Worm (Caenorhabditis elegans) whole organism, L4 larva: Measurements from ENCODE around the gene piga-1.

ENCODE experiments used
- D1046.2 ChIP-seq: fragments of 200-800 bp; sonication (Bioruptor generic); IDR thresholded peaks from 2 replicates; pipeline ENCODE4 v1.3.6; 2022; ENCODE audit warnings: missing genetic modification characterization, missing compliant biosample characterization
- F10B5.3 ChIP-seq: sonication (generic microtip); optimal IDR thresholded peaks from 2 replicates; lab custom pipeline; 2016; ENCODE audit warnings: mild to moderate bottlenecking, missing genetic modification characterization, missing compliant biosample characterization
- F26F4.8 ChIP-seq: fragments of 200-800 bp; sonication (Bioruptor generic); conservative IDR thresholded peaks from 2 replicates; pipeline ENCODE4 v1.3.6; 2022; ENCODE audit warnings: missing genetic modification characterization, missing compliant biosample characterization
- F37D6.2 ChIP-seq: sonication (generic microtip); optimal IDR thresholded peaks from 2 replicates; lab custom pipeline; 2016; ENCODE audit warnings: mild to moderate bottlenecking, missing genetic modification characterization, missing compliant biosample characterization
- F44E2.7 ChIP-seq: fragments of 200-800 bp; sonication (Bioruptor generic); IDR thresholded peaks from 2 replicates; pipeline ENCODE4 v2.1.2; 2022; ENCODE audit warnings: missing genetic modification characterization, missing compliant biosample characterization
- Y5F2A.4 ChIP-seq: fragments of 200-800 bp; sonication (Bioruptor generic); optimal IDR thresholded peaks from 2 replicates; lab custom pipeline; 2018; ENCODE audit warnings: mild to moderate bottlenecking, missing genetic modification characterization, missing compliant biosample characterization
- ZK546.5 ChIP-seq, 2 experiments: sonication (generic microtip); optimal IDR thresholded peaks; 2 replicates each; lab custom pipeline; 2017; ENCODE audit warnings: missing biosample characterization in 2 of 2, missing genetic modification characterization in 2 of 2
- aha-1 ChIP-seq: fragments of 150-350 bp; peaks from one replicate; lab custom pipeline; 2014; ENCODE audit warnings: missing biosample characterization, missing genetic modification characterization
- aly-2 ChIP-seq: sonication (generic microtip); optimal IDR thresholded peaks from 2 replicates; lab custom pipeline; 2018; ENCODE audit warnings: missing biosample characterization, missing genetic modification characterization
- ama-1 ChIP-seq: fragments of 150-350 bp; optimal IDR thresholded peaks from 2 replicates; lab custom pipeline; 2014; ENCODE audit warnings: inconsistent platforms, mixed read lengths
- ceh-20 ChIP-seq: fragments of 200-800 bp; sonication (Bioruptor generic); IDR thresholded peaks from 2 replicates; pipeline ENCODE4 v1.3.6; 2022; ENCODE audit warnings: missing genetic modification reagents, missing genetic modification characterization, missing compliant biosample characterization
- ceh-44 ChIP-seq: fragments of 200-800 bp; sonication (Bioruptor generic); IDR thresholded peaks from 2 replicates; pipeline ENCODE4 v1.3.6; 2022; ENCODE audit warnings: missing genetic modification reagents, missing genetic modification characterization, missing compliant biosample characterization
- daf-16 ChIP-seq, 3 experiments: sonication (generic microtip); optimal IDR thresholded peaks; 2 replicates each; lab custom pipeline; 2016 to 2017; ENCODE audit warnings: missing genetic modification characterization in 3 of 3, missing genetic modification reagents in 3 of 3, mild to moderate bottlenecking in 2 of 3, missing compliant biosample characterization in 2 of 3, missing biosample characterization in 1 of 3, moderate library complexity in 1 of 3
- daf-8 ChIP-seq: fragments of 200-800 bp; sonication (Bioruptor generic); IDR thresholded peaks from 2 replicates; pipeline ENCODE4 v1.3.6; 2022; ENCODE audit warnings: missing genetic modification characterization, missing compliant biosample characterization
- dmd-8 ChIP-seq: fragments of 200-800 bp; sonication (Bioruptor generic); IDR thresholded peaks from 2 replicates; pipeline ENCODE4 v1.3.6; 2022; ENCODE audit warnings: missing genetic modification characterization, missing compliant biosample characterization
- dve-1 ChIP-seq: sonication (generic microtip); optimal IDR thresholded peaks from 2 replicates; lab custom pipeline; 2017; ENCODE audit warnings: antibody characterized with exemption, mild to moderate bottlenecking, missing genetic modification characterization, missing compliant biosample characterization; ENCODE audit not compliant: insufficient read depth
- egl-43 ChIP-seq: fragments of 200-800 bp; sonication (Bioruptor generic); IDR thresholded peaks from 2 replicates; pipeline ENCODE4 v1.3.6; 2022; ENCODE audit warnings: missing genetic modification reagents, missing genetic modification characterization, missing compliant biosample characterization
- gei-8 ChIP-seq: fragments of 200-800 bp; sonication (Bioruptor generic); optimal IDR thresholded peaks from 2 replicates; lab custom pipeline; 2018; ENCODE audit warnings: mild to moderate bottlenecking, missing genetic modification characterization, missing compliant biosample characterization
- hlh-30 ChIP-seq: sonication (generic microtip); optimal IDR thresholded peaks from 2 replicates; lab custom pipeline; 2017; ENCODE audit warnings: antibody characterized with exemption, mild to moderate bottlenecking, missing genetic modification characterization, missing compliant biosample characterization; ENCODE audit not compliant: insufficient read depth
- hmg-1.1 ChIP-seq: fragments of 200-800 bp; sonication (Bioruptor generic); IDR thresholded peaks from 2 replicates; pipeline ENCODE4 v1.3.6; 2022; ENCODE audit warnings: missing genetic modification reagents, missing genetic modification characterization, missing compliant biosample characterization
- lin-13 ChIP-seq: fragments of 150-350 bp; optimal IDR thresholded peaks from 2 replicates; lab custom pipeline; 2014; ENCODE audit warnings: missing biosample characterization, missing genetic modification reagents, missing genetic modification characterization
- lin-29 ChIP-seq: fragments of 200-800 bp; sonication (Bioruptor generic); IDR thresholded peaks from 2 replicates; pipeline ENCODE4 v1.3.6; 2022; ENCODE audit warnings: missing genetic modification reagents, missing genetic modification characterization, missing compliant biosample characterization
- madf-5 ChIP-seq, 2 experiments: fragments of 200-800 bp; sonication (Bioruptor generic); IDR thresholded peaks; 2 replicates each; pipeline ENCODE4 v1.3.6; 2022; ENCODE audit warnings: missing compliant biosample characterization in 2 of 2, missing genetic modification characterization in 2 of 2
- mdl-1 ChIP-seq, 2 experiments: fragments of 150-350 bp in 1 of 2; sonication (generic microtip) in 1 of 2; optimal IDR thresholded peaks; 2 replicates each; lab custom pipeline; 2014 to 2017; ENCODE audit warnings: missing biosample characterization in 2 of 2, missing genetic modification characterization in 2 of 2
- mep-1 ChIP-seq: fragments of 150-350 bp; sonication (generic microtip); optimal IDR thresholded peaks from 3 replicates; lab custom pipeline; 2014; ENCODE audit warnings: missing biosample characterization, missing genetic modification characterization
- mes-2 ChIP-seq: sonication (generic microtip); optimal IDR thresholded peaks from 2 replicates; lab custom pipeline; 2016; ENCODE audit warnings: missing genotype, mild to moderate bottlenecking, missing genetic modification characterization, missing compliant biosample characterization; ENCODE audit not compliant: poor library complexity, severe bottlenecking
- mxl-2 ChIP-seq: fragments of 200-800 bp; sonication (Bioruptor generic); conservative IDR thresholded peaks from 2 replicates; pipeline ENCODE4 v1.3.6; 2022; ENCODE audit warnings: missing genetic modification reagents, missing genetic modification characterization, missing compliant biosample characterization
- nhr-10 ChIP-seq: fragments of 150-350 bp; optimal IDR thresholded peaks from 2 replicates; lab custom pipeline; 2014; ENCODE audit warnings: missing biosample characterization, missing genetic modification characterization
- nhr-102 ChIP-seq: sonication (generic microtip); optimal IDR thresholded peaks from 2 replicates; lab custom pipeline; 2016; ENCODE audit warnings: mild to moderate bottlenecking, missing genetic modification characterization, moderate library complexity, missing compliant biosample characterization
- nhr-28 ChIP-seq: fragments of 150-350 bp; optimal IDR thresholded peaks from 2 replicates; lab custom pipeline; 2014; ENCODE audit warnings: missing biosample characterization, missing genetic modification characterization
- nhr-41 ChIP-seq: fragments of 200-800 bp; sonication (Bioruptor generic); IDR thresholded peaks from 2 replicates; pipeline ENCODE4 v1.3.6; 2022; ENCODE audit warnings: missing genetic modification reagents, missing genetic modification characterization, missing compliant biosample characterization
- nhr-48 ChIP-seq: sonication (generic microtip); optimal IDR thresholded peaks from 2 replicates; lab custom pipeline; 2016; ENCODE audit warnings: mild to moderate bottlenecking, missing genetic modification characterization, missing compliant biosample characterization
- nhr-76 ChIP-seq: fragments of 150-350 bp; optimal IDR thresholded peaks from 2 replicates; lab custom pipeline; 2014; ENCODE audit warnings: missing biosample characterization, missing genetic modification characterization
- pha-4 ChIP-seq, 2 experiments: fragments of 150-350 bp in 1 of 2; fragments of 200-800 bp in 1 of 2; sonication (Bioruptor generic) in 1 of 2; IDR thresholded peaks in 1 of 2; optimal IDR thresholded peaks in 1 of 2; 2 replicates each; pipeline versions ENCODE4 v1.3.6 to Lab custom; 2014 to 2022; ENCODE audit warnings: missing genetic modification characterization in 2 of 2, missing genetic modification reagents in 2 of 2, missing biosample characterization in 1 of 2, missing compliant biosample characterization in 1 of 2
- pqm-1 ChIP-seq: sonication (generic microtip); optimal IDR thresholded peaks from 2 replicates; lab custom pipeline; 2017; ENCODE audit warnings: missing biosample characterization, missing genetic modification characterization
- saeg-2 ChIP-seq: fragments of 200-800 bp; sonication (Bioruptor generic); IDR thresholded peaks from 2 replicates; pipeline ENCODE4 v1.3.6; 2022; ENCODE audit warnings: missing genetic modification reagents, missing genetic modification characterization, missing compliant biosample characterization
- skn-1 ChIP-seq: fragments of 150-350 bp; optimal IDR thresholded peaks from 2 replicates; lab custom pipeline; 2014; ENCODE audit warnings: missing biosample characterization, missing genetic modification characterization
- spr-1 ChIP-seq: sonication (generic microtip); optimal IDR thresholded peaks from 2 replicates; lab custom pipeline; 2016; ENCODE audit warnings: mild to moderate bottlenecking, missing genetic modification characterization, missing compliant biosample characterization
- tag-97 ChIP-seq: fragments of 200-800 bp; sonication (Bioruptor generic); IDR thresholded peaks from 2 replicates; pipeline ENCODE4 v1.3.6; 2022; ENCODE audit warnings: missing genetic modification characterization, missing compliant biosample characterization
- unc-62 ChIP-seq, 3 experiments: fragments of 150-350 bp in 1 of 3; sonication (generic microtip); optimal IDR thresholded peaks in 2 of 3; peaks in 1 of 3; 1 replicate in 1 of 3; 2 replicates in 2 of 3; lab custom pipeline; 2014 to 2017; ENCODE audit warnings: missing biosample characterization in 3 of 3, missing genetic modification characterization in 3 of 3, missing genetic modification reagents in 3 of 3, missing genotype in 1 of 3

Gene piga-1

ce11 chrII:8668871-8669270 lies 7.4 kb upstream of the piga-1 start (continued):
- TF ChIP-seq hmg-1.1 (GFP tag; lab: Robert Waterston, UW) (no peak), mep-1 (tag; lab: Kevin White, UChicago) (no peak), aly-2 (tag; lab: Kevin White, UChicago) (no peak)

- TF ChIP-seq ama-1 (lab: Kevin White, UChicago) = peak; percentile 11
- no peak for TF ChIP-seq daf-8
- peak in 1 of 2 experiments; percentile 34 for TF ChIP-seq unc-62 (GFP tag; optimal IDR thresholded peaks at IDR 0.05 in 1 of 2; lab: Kevin White, UChicago)
- TF ChIP-seq unc-62 (tag; optimal IDR thresholded peaks at IDR 0.05; lab: Kevin White, UChicago) = no peak
- TF ChIP-seq madf-5 (GFP tag; IDR thresholded peaks at IDR 0.05; lab: Robert Waterston, UW) = no peak
- TF ChIP-seq egl-43 (GFP tag; lab: Robert Waterston, UW) = no peak
Observed at ce11 chrII:8664533-8664932, 3.0 kb upstream of the piga-1 start, which contains the start of gene etc-1. TSS of gene etc-1 (plus strand) at chrII:8664833.

ce11 chrII:8658835-8659234 lies 2.7 kb downstream of the piga-1 start, which contains the start of gene atg-10:
TSS of gene atg-10 (plus strand) at chrII:8659135.
- TF ChIP-seq ama-1 (lab: Kevin White, UChicago) (peak; percentile 43), unc-62 (GFP tag; optimal IDR thresholded peaks at IDR 0.05 in 1 of 2; lab: Kevin White, UChicago) (peak in 1 of 2 experiments; percentile 5), unc-62 (tag; optimal IDR thresholded peaks at IDR 0.05; lab: Kevin White, UChicago) (no peak), ZK546.5 (tag; optimal IDR thresholded peaks at IDR 0.05; lab: Kevin White, UChicago) (no peak)

- TF ChIP-seq hmg-1.1 (GFP tag; lab: Robert Waterston, UW) (no peak), daf-16 (GFP tag; optimal IDR thresholded peaks at IDR 0.05; lab: Kevin White, UChicago) (peak in 1 of 2 experiments; percentile 90), daf-16 (tag; optimal IDR thresholded peaks at IDR 0.05; lab: Kevin White, UChicago) (peak; percentile 93), mep-1 (tag; lab: Kevin White, UChicago) (no peak), nhr-41 (GFP tag; lab: Robert Waterston, UW) (no peak), F10B5.3 (no peak), ZK546.5 (tag; optimal IDR thresholded peaks at IDR 0.05; lab: Kevin White, UChicago) (no peak), F26F4.8 (no peak), F37D6.2 (tag; lab: Kevin White, UChicago) (no peak), ceh-20 (GFP tag; lab: Robert Waterston, UW) (no peak), nhr-28 (tag; lab: Kevin White, UChicago) (peak; percentile 81), gei-8 (GFP tag; lab: Kevin White, UChicago) (no peak), egl-43 (GFP tag; lab: Robert Waterston, UW) (no peak), pqm-1 (tag; lab: Kevin White, UChicago) (no peak), dve-1 (tag; lab: Kevin White, UChicago) (peak; percentile 18), nhr-102 (tag; lab: Kevin White, UChicago) (no peak), skn-1 (no peak), unc-62 (GFP tag; optimal IDR thresholded peaks at IDR 0.05 in 1 of 2; lab: Kevin White, UChicago) (peak in 1 of 2 experiments; percentile 55), unc-62 (tag; optimal IDR thresholded peaks at IDR 0.05; lab: Kevin White, UChicago) (no peak), mxl-2 (GFP tag; lab: Robert Waterston, UW) (no peak), mes-2 (tag; lab: Kevin White, UChicago) (peak; percentile 23), nhr-76 (no peak), pha-4 (GFP tag; IDR thresholded peaks at IDR 0.05; lab: Robert Waterston, UW) (no peak), pha-4 (tag; optimal IDR thresholded peaks at IDR 0.05; lab: Kevin White, UChicago) (no peak), mdl-1 (tag; optimal IDR thresholded peaks at IDR 0.05; lab: Kevin White, UChicago) (peak in 1 of 2 experiments; percentile 64), ceh-44 (no peak), F44E2.7 (no peak), tag-97 (GFP tag; lab: Robert Waterston, UW) (no peak), spr-1 (tag; lab: Kevin White, UChicago) (no peak), dmd-8 (no peak), aha-1 (tag; lab: Kevin White, UChicago) (peak; percentile 4), saeg-2 (GFP tag; lab: Robert Waterston, UW) (no peak), D1046.2 (GFP tag; lab: Robert Waterston, UW) (no peak), lin-13 (no peak), nhr-10 (tag; lab: Kevin White, UChicago) (no peak), hlh-30 (tag; lab: Kevin White, UChicago) (peak; percentile 72), Y5F2A.4 (GFP tag; lab: Kevin White, UChicago) (no peak), lin-29 (GFP tag; lab: Robert Waterston, UW) (no peak), nhr-48 (tag; lab: Kevin White, UChicago) (no peak)
Observed at ce11 chrII:8650644-8651159, 10.8 kb downstream of the piga-1 start, which contains the start of gene pyr-1. TSS of gene pyr-1 (plus strand) at chrII:8651109.
